Worm (Caenorhabditis elegans) whole organism, young adult: ENCODE data around the gene ets-10.

Source experiments
- B0035.1 ChIP-seq: sonication (generic microtip); optimal IDR thresholded peaks from 2 replicates; lab custom pipeline; 2016; ENCODE audit warnings: missing genetic modification characterization, mild to moderate bottlenecking, missing compliant biosample characterization, missing genotype, missing genetic modification reagents
- F49E8.2 ChIP-seq: sonication (generic microtip); optimal IDR thresholded peaks from 3 replicates; lab custom pipeline; 2017; ENCODE audit warnings: missing genetic modification characterization, mild to moderate bottlenecking, missing compliant biosample characterization, antibody characterized with exemption, moderate library complexity; ENCODE audit not compliant: insufficient read depth
- akir-1 ChIP-seq: fragments of 200-800 bp; sonication (Bioruptor generic); optimal IDR thresholded peaks from 2 replicates; lab custom pipeline; 2018; ENCODE audit warnings: mild to moderate bottlenecking, missing genetic modification characterization, moderate library complexity, missing compliant biosample characterization
- ccch-3 ChIP-seq: fragments of 200-800 bp; sonication (Bioruptor generic); optimal IDR thresholded peaks from 2 replicates; lab custom pipeline; 2018; ENCODE audit warnings: mild to moderate bottlenecking, missing genetic modification characterization, missing compliant biosample characterization
- cebp-1 ChIP-seq, 2 experiments: fragments of 200-800 bp in 1 of 2; sonication (Bioruptor generic) in 1 of 2; sonication (generic microtip) in 1 of 2; IDR thresholded peaks in 1 of 2; optimal IDR thresholded peaks in 1 of 2; 2 replicates each; pipeline versions ENCODE4 v1.3.6 to Lab custom; 2017 to 2022; ENCODE audit warnings: missing compliant biosample characterization in 2 of 2, missing genetic modification characterization in 2 of 2, mild to moderate bottlenecking in 1 of 2, missing genetic modification reagents in 1 of 2, moderate library complexity in 1 of 2
- ekl-4 ChIP-seq: fragments of 200-800 bp; sonication (Bioruptor generic); IDR thresholded peaks from 2 replicates; pipeline ENCODE4 v1.3.6; 2022; ENCODE audit warnings: missing genetic modification reagents, missing genetic modification characterization, missing compliant biosample characterization
- lin-54 ChIP-seq: fragments of 200-800 bp; sonication (Bioruptor generic); optimal IDR thresholded peaks from 2 replicates; lab custom pipeline; 2018; ENCODE audit warnings: mild to moderate bottlenecking, missing genetic modification characterization, missing compliant biosample characterization
- lir-1 ChIP-seq: fragments of 200-800 bp; sonication (Bioruptor generic); conservative IDR thresholded peaks from 2 replicates; pipeline ENCODE4 v1.3.6; 2022; ENCODE audit warnings: missing genetic modification reagents, missing genetic modification characterization, missing compliant biosample characterization
- mes-4 ChIP-seq: sonication (generic microtip); optimal IDR thresholded peaks from 2 replicates; lab custom pipeline; 2016; ENCODE audit warnings: missing genotype, missing genetic modification characterization, missing compliant biosample characterization
- snpc-3.4 ChIP-seq: sonication (generic microtip); optimal IDR thresholded peaks from 2 replicates; lab custom pipeline; 2017; ENCODE audit warnings: missing genetic modification characterization, mild to moderate bottlenecking, missing compliant biosample characterization, antibody characterized with exemption, moderate library complexity, missing genotype, missing genetic modification reagents
- unc-62 ChIP-seq: fragments of 150-350 bp; optimal IDR thresholded peaks from 2 replicates; lab custom pipeline; 2014; ENCODE audit warnings: missing biosample characterization, missing genetic modification reagents, missing genetic modification characterization
- ztf-22 ChIP-seq: fragments of 200-800 bp; sonication (Bioruptor generic); optimal IDR thresholded peaks from 2 replicates; lab custom pipeline; 2018; ENCODE audit warnings: mild to moderate bottlenecking, missing genetic modification characterization, moderate library complexity, missing compliant biosample characterization
- ztf-28 ChIP-seq: fragments of 200-800 bp; sonication (Bioruptor generic); IDR thresholded peaks from 2 replicates; pipeline ENCODE4 v1.3.6; 2022; ENCODE audit warnings: missing genetic modification reagents, missing genetic modification characterization, missing compliant biosample characterization
- ztf-3 ChIP-seq: fragments of 200-800 bp; sonication (Bioruptor generic); optimal IDR thresholded peaks from 2 replicates; lab custom pipeline; 2018; ENCODE audit warnings: mild to moderate bottlenecking, missing genetic modification characterization, missing compliant biosample characterization

DNA sequence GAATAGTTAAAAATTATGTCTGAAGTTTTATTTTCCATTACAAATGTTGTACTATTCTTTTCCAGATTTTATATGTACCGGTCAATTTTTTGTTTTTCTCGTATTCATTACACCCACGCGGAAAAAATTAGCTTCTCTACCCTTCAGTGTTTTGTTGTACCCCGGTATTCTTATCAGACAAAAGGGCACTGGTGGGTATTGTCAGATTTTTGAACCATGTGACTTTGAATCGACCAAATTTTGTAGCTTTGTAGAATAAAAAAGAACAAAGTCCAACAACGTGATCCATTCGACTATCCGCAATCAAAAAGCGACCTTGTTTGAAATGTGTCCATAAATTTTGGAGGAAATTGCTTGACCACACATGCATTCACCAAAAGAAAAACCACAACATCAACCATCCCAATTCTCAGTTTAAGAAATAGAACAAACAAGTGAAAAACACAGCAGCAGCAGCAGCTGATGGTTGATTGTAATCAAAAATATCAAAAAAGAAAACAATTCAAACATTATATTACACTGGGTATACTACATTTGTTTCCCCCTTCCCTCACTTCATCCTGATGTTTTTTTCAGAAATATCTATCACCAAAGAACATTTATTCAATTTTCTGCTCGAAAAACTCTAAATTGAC is 39.4 kb upstream of the ets-10 start:
- TF ChIP-seq lin-54 (GFP tag; lab: Kevin White, UChicago) = no peak
- TF ChIP-seq ekl-4 (GFP tag; lab: Robert Waterston, UW) = no peak
- no peak for TF ChIP-seq ztf-22
- TF ChIP-seq mes-4 (tag; lab: Kevin White, UChicago) = no peak
- TF ChIP-seq ccch-3 (GFP tag; lab: Kevin White, UChicago) = no peak
- no peak for TF ChIP-seq akir-1 (GFP tag; lab: Kevin White, UChicago)
- no peak for TF ChIP-seq unc-62 (GFP tag; lab: Kevin White, UChicago)
- no peak for TF ChIP-seq F49E8.2 (tag; lab: Kevin White, UChicago)
- no peak for TF ChIP-seq snpc-3.4 (tag; lab: Kevin White, UChicago)
- no peak for TF ChIP-seq B0035.1 (tag; lab: Kevin White, UChicago)
- no peak for TF ChIP-seq cebp-1 (GFP tag; IDR thresholded peaks at IDR 0.05; lab: Robert Waterston, UW)
- TF ChIP-seq cebp-1 (tag; optimal IDR thresholded peaks at IDR 0.05; lab: Kevin White, UChicago) = no peak
- no peak for TF ChIP-seq lir-1 (GFP tag; lab: Robert Waterston, UW)
- no peak for TF ChIP-seq ztf-28 (GFP tag; lab: Robert Waterston, UW)
- no peak for TF ChIP-seq ztf-3
